Worm (Caenorhabditis elegans) whole organism, L2 larva: ENCODE data around the gene lim-4.

Experiments used
- ceh-82 ChIP-seq: fragments of 150-350 bp; optimal IDR thresholded peaks from 2 replicates; lab custom pipeline; 2014; ENCODE audit warnings: missing biosample characterization, missing genetic modification characterization
- fos-1 ChIP-seq: fragments of 150-350 bp; optimal IDR thresholded peaks from 2 replicates; lab custom pipeline; 2014; ENCODE audit warnings: missing biosample characterization, missing genetic modification characterization
- lin-39 ChIP-seq: fragments of 150-350 bp; optimal IDR thresholded peaks from 2 replicates; lab custom pipeline; 2014; ENCODE audit warnings: missing biosample characterization, missing genetic modification reagents, missing genetic modification characterization
- lsy-2 ChIP-seq, 2 experiments: fragments of 150-350 bp in 1 of 2; sonication (generic microtip) in 1 of 2; optimal IDR thresholded peaks; 2 replicates each; lab custom pipeline; 2014 to 2017; ENCODE audit warnings: missing biosample characterization in 2 of 2, missing genetic modification characterization in 2 of 2
- skn-1 ChIP-seq: sonication (generic microtip); optimal IDR thresholded peaks from 2 replicates; lab custom pipeline; 2017; ENCODE audit warnings: missing biosample characterization, missing genetic modification characterization

DNA sequence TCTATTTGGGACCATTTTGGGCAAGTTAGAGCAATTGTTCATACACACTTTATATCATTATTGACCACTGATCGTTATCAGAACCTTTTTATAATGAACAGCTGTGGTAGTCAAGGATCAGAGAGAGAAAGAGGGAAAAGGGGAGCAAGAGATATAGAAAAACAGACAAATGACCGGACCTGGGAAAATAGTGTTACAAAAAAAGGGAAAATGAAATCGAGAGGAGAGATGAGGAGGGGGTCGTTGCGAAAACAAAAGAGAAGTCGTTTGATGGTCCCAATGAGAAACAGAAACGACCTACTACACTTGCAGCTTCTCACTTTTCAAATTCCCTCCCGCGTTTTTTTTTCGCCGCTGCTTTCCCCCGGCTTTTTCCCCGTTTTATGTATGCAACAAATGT, 19.4 kb downstream of the lim-4 start:
- TF ChIP-seq lsy-2 (tag; optimal IDR thresholded peaks at IDR 0.05; lab: Kevin White, UChicago) (peak in 1 of 2 experiments; percentile 24), ceh-82 (no peak), fos-1 (no peak), lin-39 (tag; lab: Kevin White, UChicago) (no peak), skn-1 (no peak)
